Fruit fly (Drosophila melanogaster): ENCODE data around the gene CG7079.

CG7079 gene

DNA sequence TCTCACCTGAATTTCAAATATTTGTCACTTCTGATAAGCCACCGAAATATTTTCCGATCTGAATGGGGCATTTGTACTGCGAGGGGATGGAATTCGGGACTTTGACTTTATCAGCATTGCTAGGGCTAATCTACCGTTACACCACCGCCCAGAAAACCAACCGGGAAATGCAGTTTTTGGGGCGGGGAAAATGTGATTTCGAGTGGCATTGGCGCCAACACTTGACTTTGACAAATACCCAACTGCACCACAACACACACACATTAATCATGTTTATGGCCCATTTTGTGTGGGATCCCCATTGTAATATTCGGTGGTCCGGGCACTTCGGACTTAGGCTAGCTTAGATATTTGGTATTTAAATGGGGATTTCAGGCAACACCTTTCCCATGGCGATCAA lies 30.3 kb upstream of the CG7079 start:
- TF ChIP-seq h (GFP tag; optimal IDR thresholded peaks at IDR 0.05) (no peak), CG32264 (GFP tag; optimal IDR thresholded peaks at IDR 0.05) (no peak), Myc (optimal IDR thresholded peaks at IDR 0.05) (no peak), Dif (GFP tag; optimal IDR thresholded peaks at IDR 0.05; ENCODE audit: partially characterized antibody) (no peak), usp (GFP tag; optimal IDR thresholded peaks at IDR 0.05) (no peak), GATAd (GFP tag; optimal IDR thresholded peaks at IDR 0.05) (no peak), lola (GFP tag; optimal IDR thresholded peaks at IDR 0.05) (no peak), Rel (GFP tag; optimal IDR thresholded peaks at IDR 0.05) (no peak), Rel (tag; optimal IDR thresholded peaks at IDR 0.05) (no peak), Sp1 (GFP tag; optimal IDR thresholded peaks at IDR 0.05) (no peak), sage (GFP tag; optimal IDR thresholded peaks at IDR 0.05) (no peak), jim (GFP tag; optimal IDR thresholded peaks at IDR 0.05) (no peak), Hnf4 (GFP tag; optimal IDR thresholded peaks at IDR 0.05) (no peak), br (GFP tag; optimal IDR thresholded peaks at IDR 0.05) (no peak), HLH106 (tag; optimal IDR thresholded peaks at IDR 0.05) (no peak), ey (GFP tag; optimal IDR thresholded peaks at IDR 0.05) (no peak), psq (GFP tag; optimal IDR thresholded peaks at IDR 0.05) (no peak), N (GFP tag; optimal IDR thresholded peaks at IDR 0.05) (no peak)

DNA sequence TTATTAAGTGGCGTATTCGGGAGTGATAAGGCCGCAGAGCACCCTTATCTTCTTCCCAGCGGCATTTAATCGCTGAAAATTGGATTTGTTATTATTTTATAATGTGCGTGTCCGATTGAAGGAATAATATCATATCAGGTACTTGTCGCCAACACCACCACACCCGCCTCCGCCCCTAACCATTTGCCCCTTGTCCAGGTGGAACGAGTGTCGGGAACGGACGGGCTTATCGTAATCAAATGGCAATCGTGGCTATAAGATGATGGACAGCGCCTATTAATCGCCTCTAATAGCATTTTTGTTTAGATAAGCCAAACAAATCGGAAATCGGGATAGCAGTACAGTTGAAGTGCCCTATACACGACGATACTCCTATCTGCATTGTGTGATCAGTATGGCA lies 29.6 kb upstream of the CG7079 start:
- TF ChIP-seq h (GFP tag; optimal IDR thresholded peaks at IDR 0.05) (peak; percentile 34), br (GFP tag; optimal IDR thresholded peaks at IDR 0.05) (peak; percentile 17), Dfd (GFP tag; optimal IDR thresholded peaks at IDR 0.05) (no peak)

DNA sequence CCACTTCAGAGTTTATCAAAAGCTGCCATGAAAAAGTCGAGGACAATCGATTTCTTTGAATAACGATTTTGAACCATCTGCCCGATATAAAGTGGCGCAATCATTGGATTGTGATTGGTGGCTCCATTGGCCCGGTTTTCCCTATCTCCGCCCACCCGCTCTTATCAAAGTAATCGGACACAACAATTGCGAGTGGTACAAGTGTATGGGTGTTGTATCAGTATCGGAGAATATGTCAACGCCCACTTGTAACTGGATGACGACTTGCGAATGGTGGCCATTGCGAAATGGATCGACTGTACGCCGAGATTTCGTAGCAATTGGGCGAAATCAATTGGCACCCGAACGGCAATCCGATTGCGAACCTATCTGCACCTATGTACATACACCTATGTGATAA lies 28.9 kb upstream of the CG7079 start:
- TF ChIP-seq dl (GFP tag; optimal IDR thresholded peaks at IDR 0.05; ENCODE audit: insufficient read depth in 1 of 2, partially characterized antibody in 2 of 2), result peak in 1 of 2 experiments; percentile 9
- no peak for TF ChIP-seq Rel (GFP tag; optimal IDR thresholded peaks at IDR 0.05)
- no peak for TF ChIP-seq Rel (tag; optimal IDR thresholded peaks at IDR 0.05)
- TF ChIP-seq sv (GFP tag; optimal IDR thresholded peaks at IDR 0.05), result no peak
- no peak for TF ChIP-seq GATAd (GFP tag; optimal IDR thresholded peaks at IDR 0.05)

DNA sequence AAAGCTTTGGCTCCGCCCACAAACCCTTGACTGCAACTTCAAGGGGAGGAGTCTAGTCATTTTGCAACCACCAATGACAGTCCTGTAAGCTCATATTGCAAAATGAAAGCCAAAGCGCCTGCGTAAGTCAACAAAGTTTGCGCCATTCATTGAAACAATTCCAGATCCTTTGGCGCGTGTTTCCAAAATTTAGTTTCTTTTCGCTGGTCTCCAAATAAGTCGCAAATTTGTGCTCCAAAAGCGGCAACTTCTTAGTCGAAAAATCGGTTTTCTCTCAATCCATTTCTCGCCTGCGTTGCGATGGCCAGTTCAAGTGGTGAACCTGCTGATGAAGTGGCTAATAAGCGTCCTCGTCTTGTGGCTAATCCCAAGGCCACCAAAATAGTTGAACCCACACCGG lies 25.1 kb upstream of the CG7079 start, which contains the start of gene dmrt93B:
Gene dmrt93B (plus strand): TSS at position 301 of the 400 bp plus-strand sequence.
- TF ChIP-seq Vsx2 (GFP tag; optimal IDR thresholded peaks at IDR 0.05; ENCODE audit: partially characterized antibody) (no peak), fru (GFP tag; optimal IDR thresholded peaks at IDR 0.05) (no peak), ey (GFP tag; optimal IDR thresholded peaks at IDR 0.05) (no peak), woc (GFP tag; optimal IDR thresholded peaks at IDR 0.05) (no peak), Dif (GFP tag; optimal IDR thresholded peaks at IDR 0.05; ENCODE audit: partially characterized antibody) (no peak), Hr83 (GFP tag; optimal IDR thresholded peaks at IDR 0.05; ENCODE audit: poor library complexity, severe bottlenecking) (no peak), Sp1 (GFP tag; optimal IDR thresholded peaks at IDR 0.05) (no peak), Mio (GFP tag; optimal IDR thresholded peaks at IDR 0.05) (no peak), pan (optimal IDR thresholded peaks at IDR 0.05) (no peak)

DNA sequence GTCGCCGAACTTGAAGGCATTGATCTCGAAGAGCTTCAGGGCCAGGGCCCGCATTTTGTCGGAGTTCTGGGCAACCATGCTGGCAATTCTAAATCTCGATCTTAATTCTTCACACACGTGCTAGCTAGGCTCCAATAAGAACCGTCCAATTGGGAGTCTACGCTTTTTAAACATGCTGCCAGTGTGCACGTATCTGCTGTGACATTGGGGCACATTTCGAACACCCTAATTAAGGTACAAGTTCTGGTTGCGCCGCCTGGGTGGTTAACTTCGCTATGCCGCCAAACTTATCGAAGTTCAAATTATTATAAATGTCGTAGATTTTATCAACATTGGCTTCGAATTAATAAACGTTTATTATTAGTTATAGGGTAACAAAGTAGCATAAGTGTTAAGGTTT lies 24.5 kb upstream of the CG7079 start, which contains the start of gene r-l:
Gene r-l (minus strand): TSS at position 179 of the 400 bp plus-strand sequence.
- TF ChIP-seq lola (GFP tag; optimal IDR thresholded peaks at IDR 0.05) (no peak), Myc (optimal IDR thresholded peaks at IDR 0.05) (peak; percentile 19), Rel (GFP tag; optimal IDR thresholded peaks at IDR 0.05) (no peak), Rel (tag; optimal IDR thresholded peaks at IDR 0.05) (peak; percentile 53), Abd-B (GFP tag; optimal IDR thresholded peaks at IDR 0.05) (no peak), psq (GFP tag; optimal IDR thresholded peaks at IDR 0.05) (no peak), rgr (GFP tag; optimal IDR thresholded peaks at IDR 0.05) (no peak), HLH106 (tag; optimal IDR thresholded peaks at IDR 0.05) (no peak), Dfd (GFP tag; optimal IDR thresholded peaks at IDR 0.05) (no peak)

DNA sequence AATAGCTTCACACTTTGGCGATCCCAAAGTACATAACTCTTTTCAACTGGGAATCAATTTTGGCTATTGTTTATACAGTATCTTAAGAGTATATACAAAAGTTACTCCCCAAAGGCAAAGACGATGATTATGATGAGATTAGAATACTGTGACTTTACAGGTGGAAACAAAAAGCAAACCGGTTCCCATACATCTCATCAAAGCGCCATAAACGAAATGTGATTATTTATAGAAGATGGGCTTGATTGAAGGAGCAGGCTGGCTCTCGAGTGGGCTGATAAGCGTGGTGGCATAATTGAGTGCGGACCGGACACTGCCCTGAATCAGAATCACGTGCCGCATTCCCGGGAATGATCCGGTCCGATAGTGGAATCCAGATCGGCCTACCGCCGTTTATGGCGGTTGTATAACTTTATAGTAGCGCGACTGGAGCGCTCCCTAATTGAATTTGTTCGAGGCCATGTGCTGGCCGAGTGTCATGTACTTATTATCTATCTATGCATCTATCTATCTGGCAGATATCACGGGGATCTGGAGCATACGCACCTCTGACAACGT lies 23.4 kb upstream of the CG7079 start:
- TF ChIP-seq Hr78 (GFP tag; optimal IDR thresholded peaks at IDR 0.05) (no peak), Sp1 (GFP tag; optimal IDR thresholded peaks at IDR 0.05) (no peak), CrebA (GFP tag; optimal IDR thresholded peaks at IDR 0.05; ENCODE audit: borderline replicate concordance) (no peak), lola (GFP tag; optimal IDR thresholded peaks at IDR 0.05) (no peak), brk (GFP tag; optimal IDR thresholded peaks at IDR 0.05) (no peak), dl (GFP tag; optimal IDR thresholded peaks at IDR 0.05; ENCODE audit: insufficient read depth in 1 of 2, partially characterized antibody in 2 of 2) (no peak), Vsx2 (GFP tag; optimal IDR thresholded peaks at IDR 0.05; ENCODE audit: partially characterized antibody) (no peak), Jra (GFP tag; optimal IDR thresholded peaks at IDR 0.05) (no peak), usp (GFP tag; optimal IDR thresholded peaks at IDR 0.05) (no peak), Dfd (GFP tag; optimal IDR thresholded peaks at IDR 0.05) (no peak), Rel (GFP tag; optimal IDR thresholded peaks at IDR 0.05) (no peak), Rel (tag; optimal IDR thresholded peaks at IDR 0.05) (no peak), dsf (GFP tag; optimal IDR thresholded peaks at IDR 0.05; ENCODE audit: borderline replicate concordance) (no peak), ey (GFP tag; optimal IDR thresholded peaks at IDR 0.05) (no peak), HLH106 (tag; optimal IDR thresholded peaks at IDR 0.05) (no peak), dmrt93B (GFP tag; optimal IDR thresholded peaks at IDR 0.05) (no peak), pan (optimal IDR thresholded peaks at IDR 0.05) (no peak)
